Fruit fly (Drosophila melanogaster): Measurements from ENCODE around the gene Ir67c.
A peak's percentile ranks its signal among the peaks of the same experiment; 100 is the strongest.

dm6 chr3L:10396500-10396899, 37.4 kb downstream of the Ir67c start:
- TF ChIP-seq CG6854 (GFP tag; optimal IDR thresholded peaks at IDR 0.05) (no peak), topi (GFP tag; optimal IDR thresholded peaks at IDR 0.05) (no peak), lz (GFP tag; optimal IDR thresholded peaks at IDR 0.05) (no peak), Hr39 (GFP tag; optimal IDR thresholded peaks at IDR 0.05) (no peak), CG11294 (GFP tag; IDR thresholded peaks at IDR 0.05) (no peak), Lpt (GFP tag; optimal IDR thresholded peaks at IDR 0.05) (no peak), Eip78C (GFP tag) (peak; percentile 65), Smox (GFP tag; optimal IDR thresholded peaks at IDR 0.05) (no peak), CG34406 (GFP tag; optimal IDR thresholded peaks at IDR 0.05) (no peak)

Measured in whole organism, prepupa.